Fruit fly (Drosophila melanogaster) whole organism, prepupa: Measurements from ENCODE around the gene Rpp21.

ENCODE experiments used
- Blimp-1 ChIP-seq: fragments of 200-800 bp; sonication (Bioruptor generic); optimal IDR thresholded peaks from 3 replicates; lab custom pipeline; 2017; ENCODE audit warnings: missing biosample characterization, missing genetic modification characterization, mild to moderate bottlenecking, moderate library complexity, missing genetic modification reagents
- CG10631 ChIP-seq: fragments of 200-800 bp; sonication (Bioruptor generic); optimal IDR thresholded peaks from 2 replicates; lab custom pipeline; 2016; ENCODE audit warnings: missing biosample characterization, missing genetic modification characterization
- CG10669 ChIP-seq: fragments of 200-800 bp; sonication (Bioruptor generic); optimal IDR thresholded peaks from 3 replicates; lab custom pipeline; 2018; ENCODE audit warnings: missing biosample characterization, mild to moderate bottlenecking, missing genetic modification characterization, moderate library complexity
- CG11294 ChIP-seq: fragments of 200-800 bp; sonication (Bioruptor generic); IDR thresholded peaks from 2 replicates; pipeline ENCODE4 v1.3.6; 2022; ENCODE audit warnings: missing biosample characterization, missing genetic modification characterization
- CG15336 ChIP-seq: fragments of 200-800 bp; sonication (Bioruptor generic); IDR thresholded peaks from 2 replicates; pipeline ENCODE4 v1.3.6; 2022; ENCODE audit warnings: missing biosample characterization, missing genetic modification characterization
- CG1621 ChIP-seq: fragments of 200-800 bp; sonication (Bioruptor generic); optimal IDR thresholded peaks from 3 replicates; lab custom pipeline; 2018; ENCODE audit warnings: missing biosample characterization, mild to moderate bottlenecking, missing genetic modification characterization
- CG16779 ChIP-seq: fragments of 200-800 bp; sonication (Bioruptor generic); optimal IDR thresholded peaks from 3 replicates; lab custom pipeline; 2017; ENCODE audit warnings: missing biosample characterization, mild to moderate bottlenecking, missing genetic modification characterization
- CG31627 ChIP-seq: fragments of 200-800 bp; sonication (Bioruptor generic); optimal IDR thresholded peaks from 3 replicates; lab custom pipeline; 2016; ENCODE audit warnings: missing biosample characterization, missing genetic modification characterization
- CG32006 ChIP-seq: fragments of 200-800 bp; sonication (Bioruptor generic); optimal IDR thresholded peaks from 3 replicates; lab custom pipeline; 2017; ENCODE audit warnings: missing biosample characterization, mild to moderate bottlenecking, missing genetic modification characterization
- CG3919 ChIP-seq: fragments of 200-800 bp; sonication (Bioruptor generic); optimal IDR thresholded peaks from 3 replicates; lab custom pipeline; 2016; ENCODE audit warnings: missing biosample characterization, missing genetic modification characterization
- CG4318 ChIP-seq: fragments of 200-800 bp; sonication (Bioruptor generic); optimal IDR thresholded peaks from 3 replicates; lab custom pipeline; 2017; ENCODE audit warnings: missing biosample characterization, mild to moderate bottlenecking, missing genetic modification characterization
- CG6163 ChIP-seq: fragments of 200-800 bp; sonication (Bioruptor generic); IDR thresholded peaks from 3 replicates; pipeline ENCODE4 v1.3.6; 2022; ENCODE audit warnings: missing biosample characterization, missing genetic modification characterization
- CG6276 ChIP-seq: fragments of 200-800 bp; sonication (Bioruptor generic); optimal IDR thresholded peaks from 2 replicates; lab custom pipeline; 2017; ENCODE audit warnings: missing biosample characterization, mild to moderate bottlenecking, missing genetic modification characterization
- CG6808 ChIP-seq: fragments of 200-800 bp; sonication (Bioruptor generic); optimal IDR thresholded peaks from 3 replicates; lab custom pipeline; 2017; ENCODE audit warnings: missing biosample characterization, missing genetic modification characterization, mild to moderate bottlenecking, moderate library complexity, missing genetic modification reagents
- CG6854 ChIP-seq: fragments of 200-800 bp; sonication (Bioruptor generic); optimal IDR thresholded peaks from 2 replicates; lab custom pipeline; 2017; ENCODE audit warnings: missing biosample characterization, mild to moderate bottlenecking, missing genetic modification characterization
- CG8119 ChIP-seq: fragments of 200-800 bp; sonication (Bioruptor generic); IDR thresholded peaks from 3 replicates; pipeline ENCODE4 v1.3.6; 2022; ENCODE audit warnings: missing biosample characterization, missing genetic modification characterization
- CG8319 ChIP-seq: fragments of 200-800 bp; sonication (Bioruptor generic); optimal IDR thresholded peaks from 3 replicates; lab custom pipeline; 2016; ENCODE audit warnings: missing biosample characterization, missing genetic modification characterization
- Eip75B ChIP-seq: fragments of 200-800 bp; sonication (Bioruptor generic); optimal IDR thresholded peaks from 3 replicates; lab custom pipeline; 2016; ENCODE audit warnings: missing biosample characterization, missing genetic modification characterization
- Eip78C ChIP-seq: fragments of 200-800 bp; sonication (Bioruptor generic); peaks from one replicate; lab custom pipeline; 2016; ENCODE audit warnings: missing biosample characterization, missing genetic modification characterization
- Eip93F ChIP-seq: fragments of 200-800 bp; sonication (Bioruptor generic); optimal IDR thresholded peaks from 2 replicates; lab custom pipeline; 2016; ENCODE audit warnings: missing biosample characterization, mild to moderate bottlenecking, missing genetic modification characterization
- Ets21C ChIP-seq: fragments of 200-800 bp; sonication (Bioruptor generic); optimal IDR thresholded peaks from 3 replicates; lab custom pipeline; 2016; ENCODE audit warnings: missing biosample characterization, missing genetic modification characterization
- Gug ChIP-seq: fragments of 200-800 bp; sonication (Bioruptor generic); IDR thresholded peaks from 2 replicates; pipeline ENCODE4 v1.3.6; 2022; ENCODE audit warnings: missing biosample characterization, missing genetic modification characterization
- Hr39 ChIP-seq: fragments of 200-800 bp; sonication (Bioruptor generic); optimal IDR thresholded peaks from 2 replicates; lab custom pipeline; 2016; ENCODE audit warnings: missing biosample characterization, missing genetic modification characterization
- Lpt ChIP-seq: fragments of 200-800 bp; sonication (Bioruptor generic); optimal IDR thresholded peaks from 3 replicates; lab custom pipeline; 2016; ENCODE audit warnings: missing biosample characterization, missing genetic modification characterization
- Met ChIP-seq: fragments of 200-800 bp; sonication (Bioruptor generic); optimal IDR thresholded peaks from 3 replicates; lab custom pipeline; 2016; ENCODE audit warnings: missing biosample characterization, missing genetic modification characterization
- Smox ChIP-seq: fragments of 200-800 bp; sonication (Bioruptor generic); optimal IDR thresholded peaks from 3 replicates; lab custom pipeline; 2016; ENCODE audit warnings: missing biosample characterization, missing genetic modification characterization
- Sox102F ChIP-seq: fragments of 200-800 bp; sonication (Bioruptor generic); optimal IDR thresholded peaks from 2 replicates; lab custom pipeline; 2016; ENCODE audit warnings: missing biosample characterization, mild to moderate bottlenecking, missing genetic modification characterization
- Sox14 ChIP-seq: fragments of 200-800 bp; sonication (Bioruptor generic); optimal IDR thresholded peaks from 3 replicates; lab custom pipeline; 2016; ENCODE audit warnings: missing biosample characterization, missing genetic modification characterization
- Sox15 ChIP-seq: fragments of 200-800 bp; sonication (Bioruptor generic); optimal IDR thresholded peaks from 3 replicates; lab custom pipeline; 2016; ENCODE audit warnings: missing biosample characterization, missing genetic modification characterization
- cyc ChIP-seq: fragments of 200-800 bp; sonication (Bioruptor generic); optimal IDR thresholded peaks from 3 replicates; lab custom pipeline; 2016; ENCODE audit warnings: missing biosample characterization, missing genetic modification characterization
- dac ChIP-seq: fragments of 200-800 bp; sonication (Bioruptor generic); optimal IDR thresholded peaks from 2 replicates; lab custom pipeline; 2017; ENCODE audit warnings: missing biosample characterization, mild to moderate bottlenecking, missing genetic modification characterization
- eg ChIP-seq: fragments of 200-800 bp; sonication (Bioruptor generic); IDR thresholded peaks from 3 replicates; pipeline ENCODE4 v1.3.6; 2022; ENCODE audit warnings: missing biosample characterization, missing genetic modification characterization
- esn ChIP-seq: fragments of 200-800 bp; sonication (Bioruptor generic); optimal IDR thresholded peaks from 2 replicates; lab custom pipeline; 2016; ENCODE audit warnings: missing biosample characterization, mild to moderate bottlenecking, missing genetic modification characterization, moderate library complexity
- fd59A ChIP-seq: fragments of 200-800 bp; sonication (Bioruptor generic); optimal IDR thresholded peaks from 2 replicates; lab custom pipeline; 2017; ENCODE audit warnings: missing biosample characterization, mild to moderate bottlenecking, missing genetic modification characterization, missing genetic modification reagents
- fkh ChIP-seq: fragments of 200-800 bp; sonication (Bioruptor generic); optimal IDR thresholded peaks from 3 replicates; lab custom pipeline; 2017; ENCODE audit warnings: missing biosample characterization, mild to moderate bottlenecking, missing genetic modification characterization, moderate library complexity
- lz ChIP-seq: fragments of 200-800 bp; sonication (Bioruptor generic); optimal IDR thresholded peaks from 3 replicates; lab custom pipeline; 2016; ENCODE audit warnings: missing biosample characterization, missing genetic modification characterization
- net ChIP-seq: fragments of 200-800 bp; sonication (Bioruptor generic); optimal IDR thresholded peaks from 3 replicates; lab custom pipeline; 2016; ENCODE audit warnings: missing biosample characterization, missing genetic modification characterization
- salr ChIP-seq, 2 experiments: fragments of 200-800 bp; sonication (Bioruptor generic); optimal IDR thresholded peaks; 3 replicates each; lab custom pipeline; 2016 to 2018; ENCODE audit warnings: missing biosample characterization in 2 of 2, missing genetic modification characterization in 2 of 2, mild to moderate bottlenecking in 1 of 2
- spab ChIP-seq: fragments of 200-800 bp; sonication (Bioruptor generic); optimal IDR thresholded peaks from 2 replicates; lab custom pipeline; 2017; ENCODE audit warnings: missing biosample characterization, mild to moderate bottlenecking, missing genetic modification characterization, missing genetic modification reagents
- ss ChIP-seq, 2 experiments: fragments of 200-800 bp; sonication (Bioruptor generic); optimal IDR thresholded peaks; 2 replicates in 1 of 2; 3 replicates in 1 of 2; lab custom pipeline; 2017 to 2018; ENCODE audit warnings: mild to moderate bottlenecking in 2 of 2, missing biosample characterization in 2 of 2, missing genetic modification characterization in 2 of 2, moderate library complexity in 1 of 2
- svp ChIP-seq: fragments of 200-800 bp; sonication (Bioruptor generic); peaks from one replicate; lab custom pipeline; 2016; ENCODE audit warnings: missing biosample characterization, missing genetic modification characterization
- vri ChIP-seq: fragments of 200-800 bp; sonication (Bioruptor generic); optimal IDR thresholded peaks from 3 replicates; lab custom pipeline; 2016; ENCODE audit warnings: missing biosample characterization, mild to moderate bottlenecking, missing genetic modification characterization

Rpp21 gene

DNA sequence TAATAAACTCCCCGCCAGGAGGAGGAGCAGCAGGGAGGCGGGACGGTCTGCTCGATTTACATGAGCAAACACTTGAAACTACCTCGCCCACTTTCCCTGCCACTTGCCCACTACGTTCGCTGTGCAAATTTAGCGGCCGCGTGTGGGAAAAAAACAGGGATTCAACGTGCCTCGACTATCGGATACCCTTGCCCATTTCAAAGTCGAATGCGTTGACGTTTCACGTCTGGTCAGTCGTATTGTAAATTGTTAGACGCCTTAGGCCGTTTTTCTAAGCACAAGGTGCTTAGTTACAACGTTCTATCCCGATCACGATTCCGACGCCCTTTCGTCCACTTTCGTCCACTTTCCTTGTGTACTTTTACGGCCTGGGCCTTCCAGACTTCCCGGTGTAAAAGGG is 17.1 kb downstream of the Rpp21 start:
- 0 out of 3 replicates have a peak, but pooled peaks have one; percentile 21 for TF ChIP-seq eg
- peak; percentile 21 for TF ChIP-seq fkh
- no peak for TF ChIP-seq esn (GFP tag; lab: Kevin White, UChicago)

DNA sequence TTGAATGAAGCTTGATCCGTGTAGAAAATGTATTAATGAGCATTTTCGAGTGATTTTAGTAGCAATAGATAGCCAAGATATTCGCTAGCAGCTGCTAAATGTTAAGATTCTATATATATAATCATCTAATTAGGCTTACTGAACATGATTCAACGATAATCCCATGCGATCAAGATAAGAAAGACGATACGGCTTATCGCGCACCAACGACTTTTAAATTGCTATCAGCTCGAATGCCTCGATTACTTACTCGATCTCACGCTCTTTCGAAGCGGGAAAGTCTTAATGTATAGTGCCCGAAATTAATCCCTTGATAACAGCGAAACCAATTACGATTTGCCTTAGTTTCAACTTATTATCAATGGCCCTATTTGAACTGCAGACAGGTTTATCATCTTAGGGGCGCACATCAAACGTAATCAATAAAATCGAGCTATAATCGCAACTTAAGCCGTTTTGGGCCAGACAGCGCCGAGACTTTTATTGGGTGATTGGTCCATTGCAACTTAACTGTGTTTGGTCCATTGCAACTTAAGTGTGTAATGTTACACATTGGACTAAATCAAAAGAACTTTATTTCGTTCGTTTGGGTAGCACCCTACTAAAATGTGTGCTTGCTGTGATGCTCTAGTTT is 20.2 kb downstream of the Rpp21 start:
- TF ChIP-seq CG11294 (no peak), Blimp-1 (GFP tag; lab: Kevin White, UChicago) (no peak), Ets21C (no peak), CG16779 (no peak), CG1621 (tag; lab: Kevin White, UChicago) (no peak), CG6276 (GFP tag; lab: Kevin White, UChicago) (no peak), CG6163 (GFP tag; lab: Robert Waterston, UW) (no peak), salr (GFP tag; optimal IDR thresholded peaks at IDR 0.05; lab: Kevin White, UChicago) (no peak), CG32006 (no peak), CG8319 (GFP tag; lab: Kevin White, UChicago) (no peak), cyc (GFP tag; lab: Kevin White, UChicago) (no peak), Sox15 (GFP tag; lab: Kevin White, UChicago) (no peak), CG6808 (GFP tag; lab: Kevin White, UChicago) (no peak), Gug (GFP tag; lab: Robert Waterston, UW) (no peak)

dm6 chrX:1051251-1051629 is 20.7 kb downstream of the Rpp21 start, which contains the start of gene CG14629:
Gene CG14629, plus strand, starts transcription at chrX:1051525.
- TF ChIP-seq CG15336 (GFP tag; lab: Robert Waterston, UW) (0 out of 2 replicates have a peak, but pooled peaks have one; percentile 10), CG3919 (GFP tag; lab: Kevin White, UChicago) (no peak), vri (GFP tag; lab: Kevin White, UChicago) (peak; percentile 55), fkh (peak; percentile 20), CG16779 (peak; percentile 1), net (GFP tag; lab: Kevin White, UChicago) (peak; percentile 0), Hr39 (GFP tag; lab: Kevin White, UChicago) (no peak), Sox14 (GFP tag; lab: Kevin White, UChicago) (peak; percentile 43), svp (peak; percentile 98), Eip78C (GFP tag; lab: Kevin White, UChicago) (peak; percentile 30)

dm6 chrX:1052684-1053389 is 22.3 kb downstream of the Rpp21 start:
- TF ChIP-seq Eip75B (GFP tag; lab: Kevin White, UChicago) (peak; percentile 66), CG10631 (GFP tag; lab: Kevin White, UChicago) (peak; percentile 70), fd59A (peak; percentile 41), CG3919 (GFP tag; lab: Kevin White, UChicago) (peak; percentile 70), CG6854 (no peak), ss (GFP tag; optimal IDR thresholded peaks at IDR 0.05; lab: Kevin White, UChicago) (peak; percentile 34 to 60), Eip93F (GFP tag; lab: Kevin White, UChicago) (no peak), CG8319 (GFP tag; lab: Kevin White, UChicago) (peak; percentile 63), Sox102F (GFP tag; lab: Kevin White, UChicago) (peak; percentile 70), CG31627 (GFP tag; lab: Kevin White, UChicago) (peak; percentile 78), lz (GFP tag; lab: Kevin White, UChicago) (peak; percentile 81), Sox15 (GFP tag; lab: Kevin White, UChicago) (peak; percentile 68), Blimp-1 (GFP tag; lab: Kevin White, UChicago) (peak; percentile 12), CG1621 (tag; lab: Kevin White, UChicago) (peak; percentile 57), CG16779 (peak; percentile 25), Met (peak; percentile 78), cyc (GFP tag; lab: Kevin White, UChicago) (peak; percentile 70), CG8119 (peak; percentile 49; the same call in 1 of the 3 replicates), CG6163 (GFP tag; lab: Robert Waterston, UW) (peak; percentile 78), spab (peak; percentile 50), Lpt (no peak), Sox14 (GFP tag; lab: Kevin White, UChicago) (peak; percentile 63), CG10669 (GFP tag; lab: Kevin White, UChicago) (peak; percentile 56), dac (GFP tag; lab: Kevin White, UChicago) (no peak), svp (peak; percentile 95), CG4318 (peak; percentile 33), vri (GFP tag; lab: Kevin White, UChicago) (peak; percentile 63), Smox (GFP tag; lab: Kevin White, UChicago) (peak; percentile 68), CG6808 (GFP tag; lab: Kevin White, UChicago) (peak; percentile 63), salr (GFP tag; optimal IDR thresholded peaks at IDR 0.05; lab: Kevin White, UChicago) (peak; percentile 16 to 46)
